Worm (Caenorhabditis elegans) whole organism, L1 larva: Measurements from ENCODE around the gene F26G1.11.

Source experiments
- blmp-1 ChIP-seq: fragments of 150-350 bp; optimal IDR thresholded peaks from 2 replicates; lab custom pipeline; 2014; ENCODE audit warnings: missing biosample characterization, missing genetic modification characterization
- ceh-63 ChIP-seq: fragments of 200-800 bp; sonication (Bioruptor generic); optimal IDR thresholded peaks from 2 replicates; lab custom pipeline; 2018; ENCODE audit warnings: mild to moderate bottlenecking, missing genetic modification characterization, missing compliant biosample characterization
- egl-27 ChIP-seq, 2 experiments: fragments of 150-350 bp in 1 of 2; sonication (generic microtip); optimal IDR thresholded peaks; 3 replicates each; lab custom pipeline; 2017 to 2018; ENCODE audit warnings: missing biosample characterization in 2 of 2, missing genetic modification characterization in 2 of 2, missing genetic modification reagents in 2 of 2
- fkh-8 ChIP-seq: sonication (generic microtip); optimal IDR thresholded peaks from 2 replicates; lab custom pipeline; 2016; ENCODE audit warnings: mild to moderate bottlenecking, missing genetic modification characterization, missing compliant biosample characterization
- hlh-17 ChIP-seq: fragments of 200-800 bp; sonication (Bioruptor generic); optimal IDR thresholded peaks from 2 replicates; lab custom pipeline; 2018; ENCODE audit warnings: missing genetic modification characterization, mild to moderate bottlenecking, missing compliant biosample characterization, moderate library complexity, borderline replicate concordance
- lsy-2 ChIP-seq, 2 experiments: fragments of 150-350 bp; optimal IDR thresholded peaks; 2 replicates each; lab custom pipeline; 2014; ENCODE audit warnings: missing biosample characterization in 2 of 2, missing genetic modification characterization in 2 of 2
- mab-9 ChIP-seq: fragments of 200-800 bp; sonication (Bioruptor generic); IDR thresholded peaks from 2 replicates; pipeline ENCODE4 v1.3.6; 2022; ENCODE audit warnings: missing genetic modification reagents, missing genetic modification characterization, missing compliant biosample characterization
- mef-2 ChIP-seq: fragments of 150-350 bp; optimal IDR thresholded peaks from 2 replicates; lab custom pipeline; 2014; ENCODE audit warnings: missing biosample characterization, missing genetic modification characterization
- mep-1 ChIP-seq: fragments of 150-350 bp; optimal IDR thresholded peaks from 2 replicates; lab custom pipeline; 2014; ENCODE audit warnings: missing biosample characterization, missing genetic modification characterization
- nhr-20 ChIP-seq: sonication (generic microtip); optimal IDR thresholded peaks from 2 replicates; lab custom pipeline; 2016; ENCODE audit warnings: mild to moderate bottlenecking, missing genetic modification characterization, missing compliant biosample characterization
- zag-1 ChIP-seq: fragments of 150-350 bp; optimal IDR thresholded peaks from 2 replicates; lab custom pipeline; 2014; ENCODE audit warnings: missing biosample characterization, missing genetic modification characterization

ce11 chrII:4769096-4769495 lies 7.8 kb upstream of the F26G1.11 start:
- TF ChIP-seq hlh-17 (GFP tag; lab: Kevin White, UChicago) (no peak), nhr-20 (tag; lab: Kevin White, UChicago) (peak; percentile 39), zag-1 (tag; lab: Kevin White, UChicago) (no peak), lsy-2 (tag; optimal IDR thresholded peaks at IDR 0.05; lab: Kevin White, UChicago) (no peak), egl-27 (tag; optimal IDR thresholded peaks at IDR 0.05; lab: Kevin White, UChicago) (no peak), mep-1 (tag; lab: Kevin White, UChicago) (no peak), mab-9 (GFP tag; lab: Robert Waterston, UW) (no peak), blmp-1 (peak; percentile 84), fkh-8 (tag; lab: Kevin White, UChicago) (no peak), ceh-63 (GFP tag; lab: Kevin White, UChicago) (no peak), mef-2 (no peak)
